Fruit fly (Drosophila melanogaster) S2 (cell line): Measurements from ENCODE around the gene CG31436.
A peak's percentile ranks its signal among the peaks of the same experiment; 100 is the strongest.

ENCODE experiments used
- CG8478 ChIP-seq: fragments of >200 bp; optimal IDR thresholded peaks from 2 replicates; lab custom pipeline; 2018
- CTCF ChIP-seq, 2 experiments: fragments of >200 bp; optimal IDR thresholded peaks; 2 replicates each; lab custom pipeline; 2018

Gene CG31436

DNA sequence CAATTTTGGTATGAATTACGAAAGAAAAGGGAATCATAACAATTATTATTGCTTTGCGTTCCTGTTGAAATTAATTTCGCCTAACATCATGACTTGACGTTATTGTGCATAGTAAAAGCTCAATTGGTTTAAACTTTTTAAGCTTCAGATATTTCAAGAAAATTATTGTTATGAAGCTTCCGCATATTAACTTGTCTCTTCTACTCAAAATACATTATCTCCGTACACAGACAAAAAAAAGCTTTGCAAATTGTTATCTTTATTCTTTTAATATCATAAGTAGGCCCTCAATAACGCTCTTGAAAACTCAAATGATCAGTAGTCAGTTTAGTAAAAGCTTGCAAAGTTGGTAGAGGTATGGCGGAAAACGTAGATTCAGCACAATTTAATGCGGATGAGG lies 16.8 kb upstream of the CG31436 start, which contains the start of gene CG13658:
TSS of gene CG13658 (plus strand) at position 347 of the 400 bp plus-strand sequence.
- TF ChIP-seq CTCF (optimal IDR thresholded peaks at IDR 0.05; lab: Kevin White, UChicago) (no peak), CG8478 (no peak)

dm6 chr3R:25289589-25289988 lies 14.3 kb upstream of the CG31436 start, which contains the start of gene CG11893:
Gene CG11893 (plus strand): TSS chr3R:25289889.
- TF ChIP-seq CTCF (optimal IDR thresholded peaks at IDR 0.05; lab: Kevin White, UChicago) (no peak), CG8478 (no peak)

DNA sequence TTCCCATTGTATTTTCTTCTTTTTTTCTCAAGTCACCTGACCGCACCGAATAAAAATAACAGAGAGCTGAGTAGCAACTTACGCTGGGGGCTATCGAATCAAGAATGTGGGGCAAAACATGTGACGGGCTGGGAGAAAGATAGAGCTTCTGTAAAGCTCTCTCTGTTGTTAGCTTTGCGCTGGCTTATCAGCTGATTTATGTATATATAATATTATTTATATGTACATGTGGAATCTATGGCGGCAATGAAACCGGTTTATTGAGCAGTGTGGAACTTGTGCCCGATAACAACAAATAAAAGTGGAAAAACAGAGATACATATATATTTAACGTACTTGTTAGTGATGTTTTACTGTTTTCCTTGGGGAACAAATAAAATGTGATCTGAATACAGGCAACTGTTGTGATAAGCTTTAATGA lies 11.1 kb upstream of the CG31436 start, which contains the start of gene CG31098:
TSS of gene CG31098 (minus strand) at position 114 of the 421 bp plus-strand sequence.
- TF ChIP-seq CTCF (optimal IDR thresholded peaks at IDR 0.05; lab: Kevin White, UChicago) (no peak), CG8478 (no peak)

dm6 chr3R:25295320-25296020 lies 8.5 kb upstream of the CG31436 start, which contains the start of gene CG31102:
Gene CG31102 (minus strand): TSS chr3R:25295594.
- TF ChIP-seq CG8478 (no peak), CTCF (optimal IDR thresholded peaks at IDR 0.05; lab: Kevin White, UChicago) (no peak)

dm6 chr3R:25297678-25298077 lies 6.3 kb upstream of the CG31436 start, which contains the start of gene CG31097:
Gene CG31097 (minus strand): TSS chr3R:25297778.
- TF ChIP-seq CTCF (optimal IDR thresholded peaks at IDR 0.05; lab: Kevin White, UChicago) (no peak), CG8478 (no peak)

dm6 chr3R:25299507-25299964 lies 4.4 kb upstream of the CG31436 start, which contains the start of gene CG31288:
Gene CG31288 (minus strand): TSS chr3R:25299557.
- TF ChIP-seq CG8478 (no peak), CTCF (optimal IDR thresholded peaks at IDR 0.05; lab: Kevin White, UChicago) (no peak)

DNA sequence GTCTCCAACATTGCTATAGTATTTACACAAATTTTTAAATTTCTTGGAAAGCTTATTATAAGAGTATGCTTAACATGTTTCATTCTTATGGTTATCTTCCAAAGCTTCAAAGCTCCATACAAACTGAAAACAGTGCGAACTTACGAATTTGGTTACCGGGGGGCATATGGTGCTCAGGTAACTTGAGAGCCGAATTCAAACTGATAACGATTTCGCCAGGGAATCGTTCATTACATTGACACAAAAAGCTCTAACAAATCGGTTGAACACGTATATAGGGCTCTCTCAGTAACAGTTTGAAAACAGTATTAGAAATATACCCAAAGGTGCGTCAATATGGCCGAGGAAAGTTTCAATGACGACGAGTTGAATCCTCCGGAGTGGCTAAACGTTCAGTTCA lies 3.4 kb upstream of the CG31436 start, which contains the start of gene CG13659:
TSS of gene CG13659 (plus strand) at position 317 of the 400 bp plus-strand sequence.
- TF ChIP-seq CTCF (optimal IDR thresholded peaks at IDR 0.05; lab: Kevin White, UChicago) (no peak), CG8478 (no peak)

DNA sequence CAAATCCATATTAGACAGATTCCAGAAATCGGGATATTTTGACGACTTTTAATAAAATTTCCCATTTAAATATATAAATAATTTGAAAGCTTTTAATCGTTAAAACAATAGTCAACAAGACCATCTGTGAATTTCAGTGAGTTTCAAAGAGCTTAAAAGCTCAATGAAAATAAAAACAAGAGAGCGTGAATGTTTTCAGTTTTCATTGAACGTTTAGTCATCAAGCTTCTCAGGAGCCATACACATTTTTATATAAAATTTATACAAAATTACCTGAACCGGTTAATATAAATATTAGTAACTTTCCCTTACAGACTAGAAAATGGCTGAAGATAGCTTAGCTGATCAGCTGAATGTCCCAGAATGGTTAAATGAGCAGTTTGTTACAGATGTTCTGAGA lies 1.7 kb upstream of the CG31436 start, which contains the start of gene CG31370:
TSS of gene CG31370 (plus strand) at position 226 of the 400 bp plus-strand sequence.
- TF ChIP-seq CG8478, result no peak
- no peak for TF ChIP-seq CTCF (optimal IDR thresholded peaks at IDR 0.05; lab: Kevin White, UChicago)

- TF ChIP-seq CG8478 (no peak), CTCF (optimal IDR thresholded peaks at IDR 0.05; lab: Kevin White, UChicago) (no peak)
Measured at dm6 chr3R:25305822-25306544, 2.0 kb downstream of the CG31436 start.

DNA sequence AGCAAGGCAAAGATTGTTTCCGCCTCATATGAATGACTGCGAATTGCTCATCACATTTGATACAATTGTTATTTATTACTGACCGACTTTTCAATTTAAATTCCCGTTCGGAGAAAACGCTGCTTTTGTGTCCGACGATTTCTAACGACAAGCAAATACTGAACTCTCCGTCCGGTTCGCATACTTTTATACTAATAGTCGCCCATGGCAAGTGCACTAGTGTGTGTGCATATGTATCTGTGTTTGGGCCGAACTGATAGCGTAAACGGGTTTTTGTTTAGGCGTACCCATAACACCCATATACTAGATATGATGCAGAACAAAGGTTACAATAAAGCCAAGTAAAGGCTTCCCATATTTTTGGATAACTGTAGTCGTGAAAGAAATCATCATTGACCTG lies 4.3 kb downstream of the CG31436 start, which contains the start of gene CG10550:
TSS of gene CG10550 (minus strand) at position 164 of the 400 bp plus-strand sequence.
- no peak for TF ChIP-seq CG8478
- no peak for TF ChIP-seq CTCF (optimal IDR thresholded peaks at IDR 0.05; lab: Kevin White, UChicago)

- TF ChIP-seq CTCF (optimal IDR thresholded peaks at IDR 0.05; lab: Kevin White, UChicago) (no peak), CG8478 (no peak)
Measured at dm6 chr3R:25309175-25309574, 5.2 kb downstream of the CG31436 start.

DNA sequence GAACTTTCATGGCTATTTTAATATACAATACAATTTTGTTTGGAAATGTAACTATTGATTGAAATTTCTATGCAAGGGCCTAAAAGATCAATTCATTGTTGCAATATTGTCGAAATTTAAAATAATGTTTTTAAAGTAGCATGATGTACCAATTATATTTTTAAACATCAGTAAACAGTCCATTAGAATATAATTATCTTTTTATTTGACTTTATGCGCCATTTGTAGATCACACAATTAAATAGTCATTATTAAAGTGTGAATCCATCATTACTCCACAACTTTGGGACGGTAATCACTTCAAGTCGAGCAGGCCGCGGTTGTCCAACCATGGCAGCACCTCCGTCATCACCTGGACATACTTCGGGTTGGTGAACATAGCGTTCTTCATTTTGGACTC lies 6.9 kb downstream of the CG31436 start, which contains the start of gene CG31099:
TSS of gene CG31099 (minus strand) at position 101 of the 400 bp plus-strand sequence.
- TF ChIP-seq CG8478 (no peak), CTCF (optimal IDR thresholded peaks at IDR 0.05; lab: Kevin White, UChicago) (no peak)

- TF ChIP-seq CG8478 (no peak), CTCF (optimal IDR thresholded peaks at IDR 0.05; lab: Kevin White, UChicago) (peak; percentile 69 to 78)
Measured at dm6 chr3R:25312583-25312982, 8.6 kb downstream of the CG31436 start.

DNA sequence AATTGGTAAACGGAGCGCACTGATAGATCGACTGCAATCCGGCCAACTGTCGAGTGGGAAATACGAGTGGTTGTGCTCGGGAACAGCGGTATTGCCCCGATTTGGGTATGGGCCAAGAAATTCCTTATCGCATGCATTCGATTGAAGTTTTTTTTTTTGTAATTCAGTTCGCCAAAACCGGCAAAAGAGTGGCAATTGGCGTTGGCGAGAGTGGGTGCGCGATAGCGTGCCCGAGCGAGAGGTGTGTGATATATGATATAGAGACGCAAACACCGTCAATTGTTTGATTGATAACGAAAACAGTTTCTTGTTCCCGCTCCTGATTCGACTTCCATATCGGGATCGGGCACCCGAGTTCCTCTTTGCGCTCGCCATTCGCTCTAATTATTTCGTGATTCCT lies 9.8 kb downstream of the CG31436 start, which contains the start of gene CG31087:
TSS of gene CG31087 (minus strand) at position 63 of the 400 bp plus-strand sequence.
- no peak for TF ChIP-seq CG8478
- TF ChIP-seq CTCF (optimal IDR thresholded peaks at IDR 0.05; lab: Kevin White, UChicago), result no peak

- TF ChIP-seq CG8478, result no peak
- no peak for TF ChIP-seq CTCF (optimal IDR thresholded peaks at IDR 0.05; lab: Kevin White, UChicago)
Measured at dm6 chr3R:25316016-25316415, 12.1 kb downstream of the CG31436 start, which contains the start of gene CG10559. Gene CG10559 (minus strand): TSS chr3R:25316116.
